Fruit fly (Drosophila melanogaster): ENCODE results near the gene CG32075.

DNA sequence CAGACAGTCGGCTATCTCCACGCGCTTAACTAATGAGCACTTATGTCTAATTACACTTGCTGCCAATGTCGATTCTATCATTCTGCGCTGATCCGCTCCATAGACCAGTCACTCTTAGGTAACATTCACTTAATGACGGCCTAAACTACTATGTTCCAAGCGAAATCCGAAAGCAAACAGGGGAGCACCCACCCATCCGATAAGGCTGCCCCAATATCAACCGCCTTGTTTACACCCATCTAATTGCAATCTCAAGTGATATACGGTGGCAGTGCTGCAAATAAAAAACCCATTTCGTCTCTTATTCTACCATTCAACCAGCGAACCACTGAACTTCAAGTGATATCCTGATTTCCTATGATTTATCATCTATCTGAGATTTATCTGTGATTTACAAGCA, 15.3 kb downstream of the CG32075 start:
- no peak for TF ChIP-seq CTCF (optimal IDR thresholded peaks at IDR 0.05)
- TF ChIP-seq CG8478 (optimal IDR thresholded peaks at IDR 0.05), result no peak

Data from S2 (cell line).